Worm (Caenorhabditis elegans) whole organism, L2 larva: ENCODE measurements around the gene W07E11.1.
A peak's percentile ranks its signal among the peaks of the same experiment; 100 is the strongest.

Source experiments
- C34F6.9 ChIP-seq: fragments of 150-350 bp; optimal IDR thresholded peaks from 2 replicates; lab custom pipeline; 2014; ENCODE audit warnings: missing biosample characterization, missing genetic modification characterization
- F13H6.1 ChIP-seq: sonication (generic microtip); optimal IDR thresholded peaks from 2 replicates; lab custom pipeline; 2016; ENCODE audit warnings: missing genetic modification characterization, missing compliant biosample characterization
- R02D3.7 ChIP-seq: fragments of 150-350 bp; optimal IDR thresholded peaks from 2 replicates; lab custom pipeline; 2014; ENCODE audit warnings: missing biosample characterization, missing genetic modification characterization
- ZK546.5 ChIP-seq: sonication (generic microtip); optimal IDR thresholded peaks from 2 replicates; lab custom pipeline; 2017; ENCODE audit warnings: missing biosample characterization, missing genetic modification characterization
- alr-1 ChIP-seq: fragments of 150-350 bp; optimal IDR thresholded peaks from 2 replicates; lab custom pipeline; 2014; ENCODE audit warnings: missing biosample characterization, missing genetic modification characterization
- aly-2 ChIP-seq: fragments of 150-350 bp; optimal IDR thresholded peaks from 2 replicates; lab custom pipeline; 2014; ENCODE audit warnings: missing biosample characterization, missing genetic modification characterization
- ama-1 ChIP-seq: fragments of 150-350 bp; optimal IDR thresholded peaks from 2 replicates; lab custom pipeline; 2018; ENCODE audit warnings: inconsistent platforms
- blmp-1 ChIP-seq: sonication (generic microtip); optimal IDR thresholded peaks from 2 replicates; lab custom pipeline; 2017; ENCODE audit warnings: missing genetic modification characterization, mild to moderate bottlenecking, missing compliant biosample characterization, antibody characterized with exemption, moderate library complexity; ENCODE audit not compliant: insufficient read depth
- ceh-16 ChIP-seq: fragments of 150-350 bp; optimal IDR thresholded peaks from 2 replicates; lab custom pipeline; 2014; ENCODE audit warnings: missing biosample characterization, missing genetic modification characterization
- ceh-82 ChIP-seq: fragments of 150-350 bp; optimal IDR thresholded peaks from 2 replicates; lab custom pipeline; 2014; ENCODE audit warnings: missing biosample characterization, missing genetic modification characterization
- crh-2 ChIP-seq: sonication (generic microtip); optimal IDR thresholded peaks from 2 replicates; lab custom pipeline; 2017; ENCODE audit warnings: missing biosample characterization, missing genetic modification characterization
- egl-27 ChIP-seq: sonication (generic microtip); optimal IDR thresholded peaks from 3 replicates; lab custom pipeline; 2017; ENCODE audit warnings: missing biosample characterization, missing genetic modification reagents, missing genetic modification characterization
- elt-1 ChIP-seq: fragments of 150-350 bp; optimal IDR thresholded peaks from 2 replicates; lab custom pipeline; 2014; ENCODE audit warnings: missing biosample characterization, missing genetic modification characterization
- elt-3 ChIP-seq: sonication (generic microtip); optimal IDR thresholded peaks from 2 replicates; lab custom pipeline; 2017; ENCODE audit warnings: missing biosample characterization, missing genetic modification characterization
- fos-1 ChIP-seq: fragments of 150-350 bp; optimal IDR thresholded peaks from 2 replicates; lab custom pipeline; 2014; ENCODE audit warnings: missing biosample characterization, missing genetic modification characterization
- gmeb-1 ChIP-seq: fragments of 150-350 bp; optimal IDR thresholded peaks from 2 replicates; lab custom pipeline; 2014; ENCODE audit warnings: missing biosample characterization, missing genetic modification characterization
- lin-39 ChIP-seq: fragments of 150-350 bp; optimal IDR thresholded peaks from 2 replicates; lab custom pipeline; 2014; ENCODE audit warnings: missing biosample characterization, missing genetic modification reagents, missing genetic modification characterization
- lsy-2 ChIP-seq, 2 experiments: fragments of 150-350 bp in 1 of 2; sonication (generic microtip) in 1 of 2; optimal IDR thresholded peaks; 2 replicates each; lab custom pipeline; 2014 to 2017; ENCODE audit warnings: missing biosample characterization in 2 of 2, missing genetic modification characterization in 2 of 2
- mab-5 ChIP-seq: fragments of 150-350 bp; optimal IDR thresholded peaks from 2 replicates; lab custom pipeline; 2014; ENCODE audit warnings: missing biosample characterization, missing genetic modification characterization
- mbf-1 ChIP-seq: sonication (generic microtip); optimal IDR thresholded peaks from 2 replicates; lab custom pipeline; 2017; ENCODE audit warnings: missing biosample characterization, missing genetic modification characterization
- nhr-11 ChIP-seq: fragments of 150-350 bp; optimal IDR thresholded peaks from 2 replicates; lab custom pipeline; 2014; ENCODE audit warnings: missing biosample characterization, missing genetic modification characterization
- nhr-12 ChIP-seq: fragments of 150-350 bp; optimal IDR thresholded peaks from 2 replicates; lab custom pipeline; 2014; ENCODE audit warnings: missing biosample characterization, missing genetic modification characterization
- nhr-129 ChIP-seq: fragments of 150-350 bp; optimal IDR thresholded peaks from 2 replicates; lab custom pipeline; 2014; ENCODE audit warnings: missing biosample characterization, missing genetic modification characterization
- nhr-21 ChIP-seq: fragments of 150-350 bp; optimal IDR thresholded peaks from 2 replicates; lab custom pipeline; 2014; ENCODE audit warnings: missing biosample characterization, missing genetic modification characterization
- nhr-6 ChIP-seq: fragments of 150-350 bp; optimal IDR thresholded peaks from 2 replicates; lab custom pipeline; 2014; ENCODE audit warnings: missing biosample characterization, missing genetic modification characterization
- nhr-77 ChIP-seq: fragments of 150-350 bp; optimal IDR thresholded peaks from 2 replicates; lab custom pipeline; 2014; ENCODE audit warnings: missing biosample characterization, missing genetic modification characterization
- peb-1 ChIP-seq: fragments of 150-350 bp; optimal IDR thresholded peaks from 2 replicates; lab custom pipeline; 2014; ENCODE audit warnings: missing biosample characterization, missing genetic modification characterization
- sem-4 ChIP-seq: fragments of 150-350 bp; optimal IDR thresholded peaks from 2 replicates; lab custom pipeline; 2014; ENCODE audit warnings: missing biosample characterization, missing genetic modification reagents, missing genetic modification characterization
- skn-1 ChIP-seq: sonication (generic microtip); optimal IDR thresholded peaks from 2 replicates; lab custom pipeline; 2017; ENCODE audit warnings: missing biosample characterization, missing genetic modification characterization
- sma-3 ChIP-seq: sonication (generic microtip); optimal IDR thresholded peaks from 2 replicates; lab custom pipeline; 2016; ENCODE audit warnings: missing genetic modification reagents, missing genetic modification characterization, missing compliant biosample characterization
- snpc-4 ChIP-seq: fragments of 150-350 bp; optimal IDR thresholded peaks from 2 replicates; lab custom pipeline; 2014; ENCODE audit warnings: missing biosample characterization, missing genetic modification characterization
- unc-39 ChIP-seq: fragments of 150-350 bp; optimal IDR thresholded peaks from 2 replicates; lab custom pipeline; 2014; ENCODE audit warnings: missing biosample characterization, missing genetic modification characterization
- unc-55 ChIP-seq: fragments of 150-350 bp; sonication (generic microtip); optimal IDR thresholded peaks from 3 replicates; lab custom pipeline; 2014; ENCODE audit warnings: missing biosample characterization, missing genetic modification reagents, missing genetic modification characterization
- unc-62 ChIP-seq: fragments of 150-350 bp; optimal IDR thresholded peaks from 2 replicates; lab custom pipeline; 2014; ENCODE audit warnings: missing biosample characterization, missing genetic modification reagents, missing genetic modification characterization
- zag-1 ChIP-seq: fragments of 150-350 bp; optimal IDR thresholded peaks from 2 replicates; lab custom pipeline; 2014; ENCODE audit warnings: missing biosample characterization, missing genetic modification characterization
- ztf-11 ChIP-seq: sonication (generic microtip); optimal IDR thresholded peaks from 2 replicates; lab custom pipeline; 2017; ENCODE audit warnings: missing biosample characterization, missing genetic modification characterization
- ztf-4 ChIP-seq: fragments of 150-350 bp; optimal IDR thresholded peaks from 2 replicates; lab custom pipeline; 2014; ENCODE audit warnings: missing biosample characterization, missing genetic modification characterization

Gene W07E11.1

ce11 chrX:10078089-10078488 is 6.3 kb upstream of the W07E11.1 start:
- no peak for TF ChIP-seq unc-39 (tag; lab: Kevin White, UChicago)
- TF ChIP-seq elt-1 (tag; lab: Kevin White, UChicago) = no peak
- no peak for TF ChIP-seq ztf-4 (tag; lab: Kevin White, UChicago)
- TF ChIP-seq mbf-1 = no peak
- no peak for TF ChIP-seq nhr-129 (tag; lab: Kevin White, UChicago)
- no peak for TF ChIP-seq unc-62 (GFP tag; lab: Kevin White, UChicago)
- no peak for TF ChIP-seq nhr-11 (tag; lab: Kevin White, UChicago)
- TF ChIP-seq ztf-11 (tag; lab: Kevin White, UChicago) = no peak
- TF ChIP-seq lsy-2 (tag; optimal IDR thresholded peaks at IDR 0.05; lab: Kevin White, UChicago) = no peak
- TF ChIP-seq aly-2 = no peak
- TF ChIP-seq blmp-1 (tag; lab: Kevin White, UChicago) = no peak
- TF ChIP-seq nhr-6 = no peak

ce11 chrX:10078637-10079036 is 5.8 kb upstream of the W07E11.1 start:
- TF ChIP-seq sem-4 (tag; lab: Kevin White, UChicago) = no peak
- TF ChIP-seq egl-27 (tag; lab: Kevin White, UChicago) = peak; percentile 29
- TF ChIP-seq, all 48 proteins: peak for 1

- no peak for TF ChIP-seq snpc-4 (tag; lab: Kevin White, UChicago)
- peak; percentile 36 for TF ChIP-seq unc-55 (GFP tag; lab: Kevin White, UChicago)
- TF ChIP-seq R02D3.7 = no peak
Measured at ce11 chrX:10079230-10079629, 5.2 kb upstream of the W07E11.1 start.

- peak; percentile 92 for TF ChIP-seq unc-55 (GFP tag; lab: Kevin White, UChicago)
- TF ChIP-seq mbf-1 = no peak
- peak; percentile 58 for TF ChIP-seq mab-5 (tag; lab: Kevin White, UChicago)
- no peak for TF ChIP-seq aly-2
Measured at ce11 chrX:10081077-10081476, 3.3 kb upstream of the W07E11.1 start.

ce11 chrX:10083272-10083671 is 1.1 kb upstream of the W07E11.1 start:
- TF ChIP-seq ceh-16 (tag; lab: Kevin White, UChicago) (peak; percentile 18), R02D3.7 (no peak), mab-5 (tag; lab: Kevin White, UChicago) (no peak), ama-1 (lab: Kevin White, UChicago) (no peak)

ce11 chrX:10085073-10085472 is 651 bp downstream of the W07E11.1 start:
- no peak for TF ChIP-seq nhr-77
- no peak for TF ChIP-seq blmp-1 (tag; lab: Kevin White, UChicago)
- no peak for TF ChIP-seq nhr-12 (tag; lab: Kevin White, UChicago)
- no peak for TF ChIP-seq ceh-82 (tag; lab: Kevin White, UChicago)
- TF ChIP-seq ztf-11 (tag; lab: Kevin White, UChicago) = no peak
- no peak for TF ChIP-seq C34F6.9 (tag; lab: Kevin White, UChicago)
- TF ChIP-seq gmeb-1 (tag; lab: Kevin White, UChicago) = no peak
- no peak for TF ChIP-seq zag-1
- no peak for TF ChIP-seq unc-62 (GFP tag; lab: Kevin White, UChicago)
- TF ChIP-seq ZK546.5 (tag; lab: Kevin White, UChicago) = no peak
- TF ChIP-seq ama-1 (lab: Kevin White, UChicago) = no peak

- no peak for TF ChIP-seq sma-3
- TF ChIP-seq snpc-4 (tag; lab: Kevin White, UChicago) = no peak
- no peak for TF ChIP-seq unc-55 (GFP tag; lab: Kevin White, UChicago)
- no peak for TF ChIP-seq elt-3
- TF ChIP-seq, all 48 proteins: peak for 0
Measured at ce11 chrX:10087866-10088265, 3.4 kb downstream of the W07E11.1 start, which contains the start of gene flp-28. flp-28 (minus strand) TSS chrX:10087966.

- TF ChIP-seq sem-4 (tag; lab: Kevin White, UChicago) (no peak), nhr-77 (no peak), unc-39 (tag; lab: Kevin White, UChicago) (no peak), unc-62 (GFP tag; lab: Kevin White, UChicago) (no peak), fos-1 (tag; lab: Kevin White, UChicago) (no peak), nhr-6 (no peak), nhr-21 (tag; lab: Kevin White, UChicago) (no peak), ZK546.5 (tag; lab: Kevin White, UChicago) (no peak), peb-1 (tag; lab: Kevin White, UChicago) (no peak), sma-3 (no peak), alr-1 (no peak), crh-2 (tag; lab: Kevin White, UChicago) (no peak), F13H6.1 (tag; lab: Kevin White, UChicago) (no peak), elt-3 (no peak), skn-1 (tag; lab: Kevin White, UChicago) (no peak), ceh-82 (tag; lab: Kevin White, UChicago) (no peak), lin-39 (tag; lab: Kevin White, UChicago) (no peak), elt-1 (tag; lab: Kevin White, UChicago) (no peak)
Measured at ce11 chrX:10092864-10093263, 8.4 kb downstream of the W07E11.1 start, which contains the start of gene flp-3. flp-3 (minus strand) TSS chrX:10092964.
